Worm (Caenorhabditis elegans): ENCODE data around the gene F16B4.2.

Gene F16B4.2

ce11 chrV:1586906-1587305 is 13.9 kb upstream of the F16B4.2 start, which contains the start of gene F16B4.6:
Gene F16B4.6, plus strand, starts transcription at chrV:1587206.
- TF ChIP-seq nhr-71 (tag; optimal IDR thresholded peaks at IDR 0.05) (no peak), mep-1 (tag; optimal IDR thresholded peaks at IDR 0.05) (no peak), blmp-1 (tag; optimal IDR thresholded peaks at IDR 0.05) (no peak), lir-3 (tag; optimal IDR thresholded peaks at IDR 0.05; ENCODE audit: poor library complexity) (no peak), unc-30 (tag; optimal IDR thresholded peaks at IDR 0.05) (no peak), C34B4.2 (tag; optimal IDR thresholded peaks at IDR 0.05) (no peak), hlh-17 (GFP tag; optimal IDR thresholded peaks at IDR 0.05; ENCODE audit: borderline replicate concordance) (no peak), dsc-1 (tag; optimal IDR thresholded peaks at IDR 0.05) (no peak)

ce11 chrV:1588128-1588527 is 12.7 kb upstream of the F16B4.2 start, which contains the start of gene F16B4.5:
Gene F16B4.5, plus strand, starts transcription at chrV:1588428.
- no peak for TF ChIP-seq ama-1 (optimal IDR thresholded peaks at IDR 0.05)
- no peak for TF ChIP-seq fkh-10 (GFP tag; optimal IDR thresholded peaks at IDR 0.05)
- TF ChIP-seq nhr-85 (tag): no peak
- no peak for TF ChIP-seq C34B4.2 (tag; optimal IDR thresholded peaks at IDR 0.05)
- no peak for TF ChIP-seq ets-5 (GFP tag; IDR thresholded peaks at IDR 0.05)
- TF ChIP-seq aha-1 (tag; optimal IDR thresholded peaks at IDR 0.05): no peak
- TF ChIP-seq mef-2 (tag; optimal IDR thresholded peaks at IDR 0.05): no peak
- no peak for TF ChIP-seq ztf-4 (tag; optimal IDR thresholded peaks at IDR 0.05)
- no peak for TF ChIP-seq skn-1 (tag; optimal IDR thresholded peaks at IDR 0.05)
- TF ChIP-seq efl-1 (optimal IDR thresholded peaks at IDR 0.05): no peak
- no peak for TF ChIP-seq efl-1 (GFP tag; optimal IDR thresholded peaks at IDR 0.05 in 1 of 2)
- no peak for TF ChIP-seq ceh-82 (tag; optimal IDR thresholded peaks at IDR 0.05)
- TF ChIP-seq nhr-11 (tag; optimal IDR thresholded peaks at IDR 0.05): no peak

ce11 chrV:1593799-1594420 is 6.9 kb upstream of the F16B4.2 start, which contains the start of gene F16B4.4:
Gene F16B4.4, plus strand, starts transcription at chrV:1594019.
- TF ChIP-seq mep-1 (tag; optimal IDR thresholded peaks at IDR 0.05): no peak
- TF ChIP-seq nhr-20 (tag; optimal IDR thresholded peaks at IDR 0.05): peak; percentile 45
- TF ChIP-seq tlp-1 (tag; optimal IDR thresholded peaks at IDR 0.05): no peak
- TF ChIP-seq irx-1 (tag; optimal IDR thresholded peaks at IDR 0.05): no peak
- TF ChIP-seq zag-1 (tag; optimal IDR thresholded peaks at IDR 0.05): no peak
- peak; percentile 74 for TF ChIP-seq nhr-85 (tag)
- no peak for TF ChIP-seq vab-15 (tag; optimal IDR thresholded peaks at IDR 0.05)
- peak in 1 of 2 experiments; percentile 18 for TF ChIP-seq lin-35 (GFP tag; optimal IDR thresholded peaks at IDR 0.05)
- no peak for TF ChIP-seq ceh-8 (GFP tag; optimal IDR thresholded peaks at IDR 0.05)
- TF ChIP-seq ces-1 (GFP tag; optimal IDR thresholded peaks at IDR 0.05): no peak
- no peak for TF ChIP-seq ztf-4 (tag; optimal IDR thresholded peaks at IDR 0.05)
- TF ChIP-seq unc-30 (tag; optimal IDR thresholded peaks at IDR 0.05): no peak
- TF ChIP-seq unc-98 (GFP tag; IDR thresholded peaks at IDR 0.05): no peak
- no peak for TF ChIP-seq rnt-1 (tag; optimal IDR thresholded peaks at IDR 0.05)
- TF ChIP-seq ceh-82 (tag; optimal IDR thresholded peaks at IDR 0.05): no peak
- TF ChIP-seq nhr-71 (tag; optimal IDR thresholded peaks at IDR 0.05): peak; percentile 17
- no peak for TF ChIP-seq ceh-90 (tag; optimal IDR thresholded peaks at IDR 0.05)
- no peak for TF ChIP-seq C04F5.9 (tag; optimal IDR thresholded peaks at IDR 0.05)
- no peak for TF ChIP-seq hlh-17 (GFP tag; optimal IDR thresholded peaks at IDR 0.05; ENCODE audit: borderline replicate concordance)
- peak; percentile 30 for TF ChIP-seq jun-1 (tag; optimal IDR thresholded peaks at IDR 0.05)
- no peak for TF ChIP-seq mef-2 (tag; optimal IDR thresholded peaks at IDR 0.05)
- peak; percentile 75 for TF ChIP-seq blmp-1 (tag; optimal IDR thresholded peaks at IDR 0.05)
- TF ChIP-seq pax-3 (tag; optimal IDR thresholded peaks at IDR 0.05): no peak
- TF ChIP-seq efl-3 (GFP tag; optimal IDR thresholded peaks at IDR 0.05): no peak
- peak in 2 of 6 experiments; percentile 58 to 71 for TF ChIP-seq elt-3 (tag; optimal IDR thresholded peaks at IDR 0.05)
- no peak for TF ChIP-seq nhr-11 (tag; optimal IDR thresholded peaks at IDR 0.05)
- TF ChIP-seq snu-23 (GFP tag; optimal IDR thresholded peaks at IDR 0.05): peak; percentile 13
- TF ChIP-seq F16B12.6 (tag; optimal IDR thresholded peaks at IDR 0.05): no peak
- TF ChIP-seq ceh-63 (GFP tag; optimal IDR thresholded peaks at IDR 0.05): no peak
- no peak for TF ChIP-seq mab-9 (GFP tag; IDR thresholded peaks at IDR 0.05)
- TF ChIP-seq nhr-77 (tag; optimal IDR thresholded peaks at IDR 0.05): no peak
